Fruit fly (Drosophila melanogaster) whole organism, embryonic: ENCODE data around the gene HIP-R.
A peak's percentile ranks its signal among the peaks of the same experiment; 100 is the strongest.

Experiments used
- Atf-2 ChIP-seq: fragments of 200-800 bp; sonication (Bioruptor generic); optimal IDR thresholded peaks from 2 replicates; lab custom pipeline; 2016; ENCODE audit warnings: missing biosample characterization, missing genetic modification characterization
- CG1792 ChIP-seq: fragments of 200-800 bp; sonication (Bioruptor generic); optimal IDR thresholded peaks from 2 replicates; lab custom pipeline; 2016; ENCODE audit warnings: missing biosample characterization, missing genetic modification characterization
- CG2889 ChIP-seq: fragments of 200-800 bp; sonication (Bioruptor generic); IDR thresholded peaks from 3 replicates; pipeline ENCODE4 v1.3.6; 2022; ENCODE audit warnings: missing biosample characterization, missing genetic modification characterization
- CG4854 ChIP-seq: fragments of 200-800 bp; sonication (Bioruptor generic); optimal IDR thresholded peaks from 2 replicates; lab custom pipeline; 2016; ENCODE audit warnings: missing biosample characterization, missing genetic modification characterization, inconsistent platforms
- CG7839 ChIP-seq: fragments of 200-800 bp; sonication (Bioruptor generic); optimal IDR thresholded peaks from 3 replicates; lab custom pipeline; 2018; ENCODE audit warnings: missing biosample characterization, mild to moderate bottlenecking, missing genetic modification characterization, moderate library complexity
- CG8924 ChIP-seq: fragments of 200-800 bp; optimal IDR thresholded peaks from 3 replicates; lab custom pipeline; 2019; ENCODE audit warnings: missing biosample characterization, mild to moderate bottlenecking, missing genetic modification characterization, moderate library complexity
- PHDP ChIP-seq: fragments of 200-800 bp; sonication (Bioruptor generic); optimal IDR thresholded peaks from 3 replicates; lab custom pipeline; 2018; ENCODE audit warnings: missing biosample characterization, mild to moderate bottlenecking, missing genetic modification characterization, moderate library complexity
- Ptx1 ChIP-seq: fragments of 200-800 bp; sonication (Bioruptor generic); IDR thresholded peaks from 2 replicates; pipeline ENCODE4 v1.3.6; 2022; ENCODE audit warnings: missing biosample characterization, missing genetic modification characterization
- Usf ChIP-seq: fragments of 200-800 bp; sonication (Bioruptor generic); optimal IDR thresholded peaks from 2 replicates; lab custom pipeline; 2017; ENCODE audit warnings: missing genotype, missing biosample characterization, missing genetic modification characterization
- dati ChIP-seq: fragments of 200-800 bp; sonication (Bioruptor generic); IDR thresholded peaks from 2 replicates; pipeline ENCODE4 v1.3.6; 2022; ENCODE audit warnings: missing biosample characterization, missing genetic modification characterization
- hth ChIP-seq: fragments of >200 bp; optimal IDR thresholded peaks from 2 replicates; lab custom pipeline; 2017; ENCODE audit warnings: inconsistent platforms
- sna ChIP-seq: fragments of 200-800 bp; sonication (Bioruptor generic); IDR thresholded peaks from 2 replicates; pipeline ENCODE4 v1.3.6; 2022; ENCODE audit warnings: missing biosample characterization, missing genetic modification characterization; ENCODE audit not compliant: partially characterized antibody
- zfh2 ChIP-seq: fragments of 200-800 bp; sonication (Bioruptor generic); optimal IDR thresholded peaks from 2 replicates; lab custom pipeline; 2016; ENCODE audit warnings: missing biosample characterization, missing genetic modification characterization

DNA sequence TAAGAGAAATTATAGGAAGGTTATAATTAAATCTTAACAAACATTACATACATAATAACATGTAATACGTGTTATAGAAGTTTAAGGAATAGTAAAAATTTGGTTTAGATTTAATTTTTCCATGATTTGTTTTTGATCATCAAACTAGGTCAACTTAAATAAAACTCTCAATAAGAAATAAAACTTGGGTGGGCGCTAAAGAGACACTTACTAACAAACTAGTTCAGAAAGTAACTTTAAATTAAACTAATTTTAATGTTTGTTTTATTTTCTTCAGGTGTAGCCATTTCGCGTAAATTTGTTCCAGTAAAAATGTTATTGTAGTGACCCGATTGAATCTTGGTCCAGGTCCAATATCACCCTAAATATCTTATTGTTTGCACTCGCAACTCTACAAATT is 49.5 kb upstream of the HIP-R start:
- TF ChIP-seq PHDP (tag; lab: Kevin White, UChicago): peak; percentile 35
- no peak for TF ChIP-seq CG4854 (GFP tag; lab: Kevin White, UChicago)
- TF ChIP-seq hth (lab: Kevin White, UChicago): no peak
- TF ChIP-seq Usf (GFP tag; lab: Kevin White, UChicago): no peak
- TF ChIP-seq CG8924 (tag; lab: Kevin White, UChicago): no peak
- peak; percentile 17; the same call in 1 of the 2 replicates for TF ChIP-seq Ptx1 (GFP tag; lab: Robert Waterston, UW)
- peak; percentile 56 for TF ChIP-seq CG7839 (tag; lab: Kevin White, UChicago)
- TF ChIP-seq CG2889 (GFP tag; lab: Robert Waterston, UW): no peak
- no peak for TF ChIP-seq CG1792 (GFP tag; lab: Kevin White, UChicago)
- no peak for TF ChIP-seq zfh2 (GFP tag; lab: Kevin White, UChicago)
- TF ChIP-seq Atf-2: no peak
- no peak for TF ChIP-seq sna (GFP tag; lab: Robert Waterston, UW)
- no peak for TF ChIP-seq dati (GFP tag; lab: Robert Waterston, UW)
